Worm (Caenorhabditis elegans) whole organism, L4/young adult: ENCODE results near the gene npr-32.

ENCODE experiments used
- W03F9.2 ChIP-seq: fragments of 150-350 bp; optimal IDR thresholded peaks from 2 replicates; lab custom pipeline; 2014; ENCODE audit warnings: missing biosample characterization, missing genetic modification characterization
- dao-5 ChIP-seq: sonication (generic microtip); optimal IDR thresholded peaks from 2 replicates; lab custom pipeline; 2016; ENCODE audit warnings: missing genotype, missing genetic modification characterization, moderate library complexity, missing compliant biosample characterization
- him-1 ChIP-seq: sonication (generic microtip); optimal IDR thresholded peaks from 2 replicates; lab custom pipeline; 2016; ENCODE audit warnings: missing genotype, missing genetic modification reagents, missing genetic modification characterization, missing compliant biosample characterization

- TF ChIP-seq him-1 (tag; lab: Kevin White, UChicago) (no peak), W03F9.2 (tag; lab: Kevin White, UChicago) (no peak), dao-5 (no peak)
Measured at ce11 chrIV:17269042-17269441, 38.2 kb upstream of the npr-32 start, which contains the start of gene atgp-1.
